Worm (Caenorhabditis elegans): ENCODE data around the gene smvt-1.

The smvt-1 gene

DNA sequence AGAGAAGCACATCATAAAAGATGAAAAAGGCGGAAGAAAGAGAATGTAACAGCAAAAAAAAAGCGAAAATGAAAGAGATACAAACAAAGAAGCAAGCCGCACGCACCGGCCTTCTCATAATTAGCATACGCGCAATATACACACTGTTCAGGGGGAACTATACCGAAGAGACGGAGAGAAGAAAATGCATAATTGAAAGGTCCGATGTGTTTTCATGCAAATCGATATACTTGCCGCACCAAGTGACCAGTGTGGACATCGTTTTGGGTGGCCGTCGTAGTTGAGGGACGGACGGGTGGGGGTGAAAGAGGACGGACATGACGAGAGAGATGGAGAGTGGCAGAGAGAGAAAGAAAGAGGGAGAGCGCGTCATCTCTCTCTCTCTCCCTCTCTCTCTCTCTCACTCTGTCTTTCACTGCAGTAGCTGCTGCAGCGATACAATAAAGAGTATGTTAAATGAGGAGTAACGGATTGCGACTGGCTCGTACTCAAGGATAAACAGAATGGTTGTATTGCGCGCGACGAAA is 12.5 kb downstream of the smvt-1 start (continued):
- TF ChIP-seq ceh-24 (tag; optimal IDR thresholded peaks at IDR 0.05) (no peak), ceh-2 (tag; optimal IDR thresholded peaks at IDR 0.05) (peak; percentile 50), syd-9 (tag; optimal IDR thresholded peaks at IDR 0.05) (peak; percentile 61), unc-3 (GFP tag; conservative IDR thresholded peaks at IDR 0.05) (no peak), unc-3 (tag; optimal IDR thresholded peaks at IDR 0.05) (no peak), C08G9.2 (tag; optimal IDR thresholded peaks at IDR 0.05) (peak; percentile 48), ceh-31 (tag; optimal IDR thresholded peaks at IDR 0.05) (peak; percentile 96), dmd-4 (tag; optimal IDR thresholded peaks at IDR 0.05; ENCODE audit: borderline replicate concordance) (no peak), unc-55 (GFP tag; optimal IDR thresholded peaks at IDR 0.05) (peak; percentile 97), dve-1 (tag; optimal IDR thresholded peaks at IDR 0.05) (peak; percentile 67), ama-1 (optimal IDR thresholded peaks at IDR 0.05) (no peak), elt-4 (tag; optimal IDR thresholded peaks at IDR 0.05) (no peak), unc-86 (tag; optimal IDR thresholded peaks at IDR 0.05) (no peak), ceh-34 (tag; optimal IDR thresholded peaks at IDR 0.05) (peak; percentile 87), madf-2 (tag; optimal IDR thresholded peaks at IDR 0.05) (peak; percentile 10), che-1 (tag; optimal IDR thresholded peaks at IDR 0.05) (no peak), fax-1 (tag; optimal IDR thresholded peaks at IDR 0.05) (no peak), odd-2 (tag; optimal IDR thresholded peaks at IDR 0.05) (no peak), eyg-1 (tag; optimal IDR thresholded peaks at IDR 0.05) (peak; percentile 38), fkh-10 (GFP tag; optimal IDR thresholded peaks at IDR 0.05) (no peak), lim-6 (tag; optimal IDR thresholded peaks at IDR 0.05) (no peak), ahr-1 (tag; optimal IDR thresholded peaks at IDR 0.05) (no peak), pqm-1 (tag; optimal IDR thresholded peaks at IDR 0.05) (no peak), mec-3 (tag; optimal IDR thresholded peaks at IDR 0.05; ENCODE audit: borderline replicate concordance) (no peak), pha-4 (tag; optimal IDR thresholded peaks at IDR 0.05) (no peak), K09A11.1 (tag; optimal IDR thresholded peaks at IDR 0.05; ENCODE audit: insufficient read depth) (peak; percentile 19), ceh-19 (GFP tag; optimal IDR thresholded peaks at IDR 0.05) (peak; percentile 75), pag-3 (tag; optimal IDR thresholded peaks at IDR 0.05; ENCODE audit: borderline replicate concordance) (no peak), ztf-16 (tag; optimal IDR thresholded peaks at IDR 0.05) (peak; percentile 40), F13H6.1 (tag; optimal IDR thresholded peaks at IDR 0.05) (peak; percentile 87), ets-4 (tag; optimal IDR thresholded peaks at IDR 0.05) (peak; percentile 35), ceh-14 (tag; optimal IDR thresholded peaks at IDR 0.05) (peak; percentile 58), ttx-3 (tag; optimal IDR thresholded peaks at IDR 0.05) (no peak), nhr-11 (tag; optimal IDR thresholded peaks at IDR 0.05) (no peak), ceh-48 (tag; optimal IDR thresholded peaks at IDR 0.05) (peak; percentile 78), npax-4 (tag; optimal IDR thresholded peaks at IDR 0.05) (no peak), lin-11 (tag; optimal IDR thresholded peaks at IDR 0.05) (no peak), sdc-2 (tag; optimal IDR thresholded peaks at IDR 0.05) (peak; percentile 77), hlh-15 (tag; optimal IDR thresholded peaks at IDR 0.05) (no peak), ceh-45 (GFP tag; IDR thresholded peaks at IDR 0.05) (no peak), ceh-9 (tag; optimal IDR thresholded peaks at IDR 0.05) (no peak), hlh-8 (tag; optimal IDR thresholded peaks at IDR 0.05) (no peak)

DNA sequence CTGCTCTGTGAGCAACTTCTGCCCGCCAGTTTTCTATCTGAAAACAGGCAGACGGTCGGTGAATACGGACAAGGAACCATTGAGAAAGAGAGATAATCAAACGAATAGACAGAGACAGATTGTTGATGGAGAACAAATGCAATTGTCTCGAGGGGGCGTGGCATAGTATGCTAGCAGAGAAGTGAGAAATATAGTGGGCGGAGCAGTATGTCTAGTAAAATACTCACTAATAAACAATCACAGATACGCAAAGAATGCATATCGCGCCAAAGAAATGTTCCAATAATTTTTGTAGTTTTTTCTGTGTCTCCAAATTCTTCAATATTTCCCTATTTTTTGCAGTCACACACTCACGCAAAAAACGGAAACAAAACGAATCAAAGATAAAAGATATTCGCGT is 16.4 kb downstream of the smvt-1 start, which contains the start of gene tbc-12:
tbc-12 (minus strand) TSS at position 101 of the 400 bp plus-strand sequence.
- TF ChIP-seq eyg-1 (tag; optimal IDR thresholded peaks at IDR 0.05) (no peak), nhr-232 (tag; optimal IDR thresholded peaks at IDR 0.05) (no peak), F13H6.1 (tag; optimal IDR thresholded peaks at IDR 0.05) (no peak), ceh-9 (tag; optimal IDR thresholded peaks at IDR 0.05) (no peak), C08G9.2 (tag; optimal IDR thresholded peaks at IDR 0.05) (no peak), K09A11.1 (tag; optimal IDR thresholded peaks at IDR 0.05; ENCODE audit: insufficient read depth) (no peak), Y22D7AL.16 (tag; optimal IDR thresholded peaks at IDR 0.05) (no peak), unc-42 (tag; optimal IDR thresholded peaks at IDR 0.05) (no peak), pros-1 (tag; optimal IDR thresholded peaks at IDR 0.05) (no peak), sdc-2 (tag; optimal IDR thresholded peaks at IDR 0.05) (no peak), sox-4 (tag; optimal IDR thresholded peaks at IDR 0.05) (no peak), ceh-6 (GFP tag; optimal IDR thresholded peaks at IDR 0.05) (no peak), pha-2 (tag; optimal IDR thresholded peaks at IDR 0.05) (no peak)
